Fruit fly (Drosophila melanogaster): ENCODE results near the gene CD98hc.
A peak's percentile ranks its signal among the peaks of the same experiment; 100 is the strongest.

CD98hc gene

dm6 chr3R:8009080-8009620, 30.9 kb upstream of the CD98hc start, which contains the start of the genes CG11052 and CG3223 (continued):
- TF ChIP-seq CG5953 (GFP tag; IDR thresholded peaks at IDR 0.05) = no peak
- no peak for TF ChIP-seq nau (GFP tag; optimal IDR thresholded peaks at IDR 0.05)
- TF ChIP-seq CrebB (tag; optimal IDR thresholded peaks at IDR 0.05) = no peak
- TF ChIP-seq croc (GFP tag; conservative IDR thresholded peaks at IDR 0.05) = no peak
- TF ChIP-seq CHES-1-like (GFP tag; optimal IDR thresholded peaks at IDR 0.05) = no peak
- no peak for TF ChIP-seq CG10366 (GFP tag; IDR thresholded peaks at IDR 0.05)
- TF ChIP-seq ranshi (GFP tag; IDR thresholded peaks at IDR 0.05) = no peak
- TF ChIP-seq BtbVII (GFP tag; optimal IDR thresholded peaks at IDR 0.05) = no peak
- peak; percentile 47 for TF ChIP-seq ERR (GFP tag; optimal IDR thresholded peaks at IDR 0.05)
- no peak for TF ChIP-seq rib (GFP tag; IDR thresholded peaks at IDR 0.05)
- TF ChIP-seq sug (tag; optimal IDR thresholded peaks at IDR 0.05) = peak; percentile 32
- no peak for TF ChIP-seq tgo (GFP tag; IDR thresholded peaks at IDR 0.05)
- no peak for TF ChIP-seq Asciz (GFP tag; optimal IDR thresholded peaks at IDR 0.05)
- no peak for TF ChIP-seq CG4854 (GFP tag; optimal IDR thresholded peaks at IDR 0.05)
- no peak for TF ChIP-seq gt (GFP tag; IDR thresholded peaks at IDR 0.05)
- no peak for TF ChIP-seq CG7357 (GFP tag; IDR thresholded peaks at IDR 0.05)
- TF ChIP-seq sim (GFP tag; IDR thresholded peaks at IDR 0.05) = no peak
- no peak for TF ChIP-seq yki (optimal IDR thresholded peaks at IDR 0.05)
- TF ChIP-seq zen2 (GFP tag; IDR thresholded peaks at IDR 0.05; ENCODE audit: partially characterized antibody) = no peak
- TF ChIP-seq C15 (GFP tag; IDR thresholded peaks at IDR 0.05) = no peak
- no peak for TF ChIP-seq CG11695 (GFP tag; IDR thresholded peaks at IDR 0.05)
- TF ChIP-seq CG2875 (GFP tag; optimal IDR thresholded peaks at IDR 0.05) = no peak
- no peak for TF ChIP-seq trem (tag; optimal IDR thresholded peaks at IDR 0.05)
- TF ChIP-seq vfl (GFP tag; optimal IDR thresholded peaks at IDR 0.05) = no peak
- no peak for TF ChIP-seq Rx (GFP tag; IDR thresholded peaks at IDR 0.05)
- TF ChIP-seq eyg (GFP tag; optimal IDR thresholded peaks at IDR 0.05) = no peak
- peak; percentile 55 for TF ChIP-seq Myb (GFP tag; optimal IDR thresholded peaks at IDR 0.05)
- TF ChIP-seq mld (GFP tag; IDR thresholded peaks at IDR 0.05; ENCODE audit: partially characterized antibody) = no peak
- TF ChIP-seq tio (GFP tag; optimal IDR thresholded peaks at IDR 0.05) = no peak
- TF ChIP-seq CG8944 (GFP tag; optimal IDR thresholded peaks at IDR 0.05) = no peak
- TF ChIP-seq nmo (GFP tag; optimal IDR thresholded peaks at IDR 0.05) = peak; percentile 21
- TF ChIP-seq chn (GFP tag; optimal IDR thresholded peaks at IDR 0.05) = no peak
- no peak for TF ChIP-seq dmrt11E (tag; optimal IDR thresholded peaks at IDR 0.05)
- TF ChIP-seq seq (GFP tag; IDR thresholded peaks at IDR 0.05) = no peak
- peak in 1 of 2 experiments; percentile 21 for TF ChIP-seq dpn (GFP tag; optimal IDR thresholded peaks at IDR 0.05)
- TF ChIP-seq CG16863 (GFP tag; optimal IDR thresholded peaks at IDR 0.05) = no peak
- TF ChIP-seq CG6654 (GFP tag; optimal IDR thresholded peaks at IDR 0.05) = no peak
- no peak for TF ChIP-seq Deaf1 (tag; optimal IDR thresholded peaks at IDR 0.05)
- no peak for TF ChIP-seq gem (tag; optimal IDR thresholded peaks at IDR 0.05)
- TF ChIP-seq inv (GFP tag; IDR thresholded peaks at IDR 0.05; ENCODE audit: partially characterized antibody) = peak; percentile 12; the same call in 1 of the 2 replicates
- peak; percentile 81 for TF ChIP-seq MBD-R2 (GFP tag; IDR thresholded peaks at IDR 0.05)
- TF ChIP-seq H2.0 (GFP tag; IDR thresholded peaks at IDR 0.05) = no peak
- no peak for TF ChIP-seq Doc2 (GFP tag; IDR thresholded peaks at IDR 0.05)
- TF ChIP-seq row (GFP tag; IDR thresholded peaks at IDR 0.05) = peak; percentile 62
- no peak for TF ChIP-seq Kr (GFP tag; optimal IDR thresholded peaks at IDR 0.05)
- TF ChIP-seq lola (GFP tag; optimal IDR thresholded peaks at IDR 0.05) = no peak
- no peak for TF ChIP-seq CG31365 (tag; optimal IDR thresholded peaks at IDR 0.05)
- no peak for TF ChIP-seq Doc3 (GFP tag; IDR thresholded peaks at IDR 0.05; ENCODE audit: partially characterized antibody)
- TF ChIP-seq p53 (GFP tag; optimal IDR thresholded peaks at IDR 0.05) = no peak
- no peak for TF ChIP-seq CG33557 (GFP tag; optimal IDR thresholded peaks at IDR 0.05)
- TF ChIP-seq CG30020 (tag; optimal IDR thresholded peaks at IDR 0.05) = peak; percentile 85
- no peak for TF ChIP-seq sr (GFP tag; IDR thresholded peaks at IDR 0.05)
